Worm (Caenorhabditis elegans) whole organism, L4 larva: ENCODE data around the gene B0280.2.
A peak's percentile ranks its signal among the peaks of the same experiment; 100 is the strongest.

Experiments
- D1046.2 ChIP-seq: fragments of 200-800 bp; sonication (Bioruptor generic); IDR thresholded peaks from 2 replicates; pipeline ENCODE4 v1.3.6; 2022; ENCODE audit warnings: missing genetic modification characterization, missing compliant biosample characterization
- F10B5.3 ChIP-seq: sonication (generic microtip); optimal IDR thresholded peaks from 2 replicates; lab custom pipeline; 2016; ENCODE audit warnings: mild to moderate bottlenecking, missing genetic modification characterization, missing compliant biosample characterization
- F26F4.8 ChIP-seq: fragments of 200-800 bp; sonication (Bioruptor generic); conservative IDR thresholded peaks from 2 replicates; pipeline ENCODE4 v1.3.6; 2022; ENCODE audit warnings: missing genetic modification characterization, missing compliant biosample characterization
- R02D3.7 ChIP-seq: fragments of 150-350 bp; sonication (generic microtip); optimal IDR thresholded peaks from 3 replicates; lab custom pipeline; 2014; ENCODE audit warnings: missing biosample characterization, missing genetic modification characterization
- T26A8.4 ChIP-seq: fragments of 200-800 bp; sonication (Bioruptor generic); IDR thresholded peaks from 2 replicates; pipeline ENCODE4 v1.3.6; 2022; ENCODE audit warnings: missing genetic modification characterization, missing compliant biosample characterization
- Y5F2A.4 ChIP-seq: fragments of 200-800 bp; sonication (Bioruptor generic); optimal IDR thresholded peaks from 2 replicates; lab custom pipeline; 2018; ENCODE audit warnings: mild to moderate bottlenecking, missing genetic modification characterization, missing compliant biosample characterization
- Y75B8A.6 ChIP-seq: fragments of 200-800 bp; sonication (Bioruptor generic); IDR thresholded peaks from 2 replicates; pipeline ENCODE4 v1.3.6; 2022; ENCODE audit warnings: missing genetic modification reagents, missing genetic modification characterization, missing compliant biosample characterization
- aha-1 ChIP-seq: fragments of 150-350 bp; peaks from one replicate; lab custom pipeline; 2014; ENCODE audit warnings: missing biosample characterization, missing genetic modification characterization
- aly-2 ChIP-seq: sonication (generic microtip); optimal IDR thresholded peaks from 2 replicates; lab custom pipeline; 2018; ENCODE audit warnings: missing biosample characterization, missing genetic modification characterization
- ceh-28 ChIP-seq: fragments of 150-350 bp; optimal IDR thresholded peaks from 2 replicates; lab custom pipeline; 2014; ENCODE audit warnings: missing biosample characterization, missing genetic modification reagents, missing genetic modification characterization
- ceh-62 ChIP-seq: sonication (generic microtip); optimal IDR thresholded peaks from 2 replicates; lab custom pipeline; 2017; ENCODE audit warnings: missing biosample characterization, missing genetic modification characterization
- ceh-82 ChIP-seq: sonication (generic microtip); optimal IDR thresholded peaks from 2 replicates; lab custom pipeline; 2017; ENCODE audit warnings: missing biosample characterization, missing genetic modification characterization
- cey-2 ChIP-seq: sonication (generic microtip); optimal IDR thresholded peaks from 3 replicates; lab custom pipeline; 2017; ENCODE audit warnings: missing genetic modification characterization, mild to moderate bottlenecking, missing compliant biosample characterization, antibody characterized with exemption, borderline replicate concordance; ENCODE audit not compliant: insufficient read depth
- daf-12 ChIP-seq: fragments of 150-350 bp; optimal IDR thresholded peaks from 2 replicates; lab custom pipeline; 2014; ENCODE audit warnings: missing biosample characterization, missing genetic modification reagents, missing genetic modification characterization
- dmd-6 ChIP-seq: fragments of 200-800 bp; sonication (Bioruptor generic); IDR thresholded peaks from 2 replicates; pipeline ENCODE4 v1.3.6; 2022; ENCODE audit warnings: missing genetic modification reagents, missing genetic modification characterization, missing compliant biosample characterization
- dmd-8 ChIP-seq: fragments of 200-800 bp; sonication (Bioruptor generic); IDR thresholded peaks from 2 replicates; pipeline ENCODE4 v1.3.6; 2022; ENCODE audit warnings: missing genetic modification characterization, missing compliant biosample characterization
- dpl-1 ChIP-seq: fragments of 150-350 bp; optimal IDR thresholded peaks from 2 replicates; lab custom pipeline; 2014; ENCODE audit warnings: missing biosample characterization, missing genetic modification reagents, missing genetic modification characterization
- duxl-1 ChIP-seq: sonication (generic microtip); optimal IDR thresholded peaks from 2 replicates; lab custom pipeline; 2016; ENCODE audit warnings: mild to moderate bottlenecking, missing genetic modification characterization, moderate library complexity, missing compliant biosample characterization; ENCODE audit not compliant: poor library complexity
- dve-1 ChIP-seq: sonication (generic microtip); optimal IDR thresholded peaks from 2 replicates; lab custom pipeline; 2017; ENCODE audit warnings: antibody characterized with exemption, mild to moderate bottlenecking, missing genetic modification characterization, missing compliant biosample characterization; ENCODE audit not compliant: insufficient read depth
- egl-43 ChIP-seq: fragments of 200-800 bp; sonication (Bioruptor generic); IDR thresholded peaks from 2 replicates; pipeline ENCODE4 v1.3.6; 2022; ENCODE audit warnings: missing genetic modification reagents, missing genetic modification characterization, missing compliant biosample characterization
- fkh-10 ChIP-seq: fragments of 150-350 bp; optimal IDR thresholded peaks from 2 replicates; lab custom pipeline; 2014; ENCODE audit warnings: missing biosample characterization, missing genetic modification reagents, missing genetic modification characterization
- hif-1 ChIP-seq, 2 experiments: sonication (generic microtip); optimal IDR thresholded peaks; 2 replicates each; lab custom pipeline; 2016 to 2017; ENCODE audit warnings: missing compliant biosample characterization in 2 of 2, missing genetic modification characterization in 2 of 2, missing genetic modification reagents in 2 of 2, missing genotype in 2 of 2, mild to moderate bottlenecking in 1 of 2
- hlh-30 ChIP-seq: sonication (generic microtip); optimal IDR thresholded peaks from 2 replicates; lab custom pipeline; 2017; ENCODE audit warnings: antibody characterized with exemption, mild to moderate bottlenecking, missing genetic modification characterization, missing compliant biosample characterization; ENCODE audit not compliant: insufficient read depth
- hmg-1.1 ChIP-seq: fragments of 200-800 bp; sonication (Bioruptor generic); IDR thresholded peaks from 2 replicates; pipeline ENCODE4 v1.3.6; 2022; ENCODE audit warnings: missing genetic modification reagents, missing genetic modification characterization, missing compliant biosample characterization
- lin-1 ChIP-seq: fragments of 200-800 bp; sonication (Bioruptor generic); IDR thresholded peaks from 2 replicates; pipeline ENCODE4 v1.3.6; 2022; ENCODE audit warnings: missing genetic modification reagents, missing genetic modification characterization, missing compliant biosample characterization
- lin-13 ChIP-seq: fragments of 150-350 bp; optimal IDR thresholded peaks from 2 replicates; lab custom pipeline; 2014; ENCODE audit warnings: missing biosample characterization, missing genetic modification reagents, missing genetic modification characterization
- lin-38 ChIP-seq: fragments of 200-800 bp; sonication (Bioruptor generic); IDR thresholded peaks from 2 replicates; pipeline ENCODE4 v1.3.6; 2022; ENCODE audit warnings: missing genetic modification reagents, missing genetic modification characterization, missing compliant biosample characterization
- lin-39 ChIP-seq: fragments of 150-350 bp; optimal IDR thresholded peaks from 2 replicates; lab custom pipeline; 2014; ENCODE audit warnings: missing biosample characterization, missing genetic modification reagents, missing genetic modification characterization
- lir-3 ChIP-seq: sonication (generic microtip); optimal IDR thresholded peaks from 2 replicates; lab custom pipeline; 2016; ENCODE audit warnings: mild to moderate bottlenecking, missing genetic modification characterization, missing compliant biosample characterization
- lsy-2 ChIP-seq, 2 experiments: fragments of 150-350 bp in 1 of 2; sonication (generic microtip) in 1 of 2; optimal IDR thresholded peaks; 2 replicates each; lab custom pipeline; 2014 to 2017; ENCODE audit warnings: missing biosample characterization in 2 of 2, missing genetic modification characterization in 2 of 2
- madf-5 ChIP-seq, 2 experiments: fragments of 200-800 bp; sonication (Bioruptor generic); IDR thresholded peaks; 2 replicates each; pipeline ENCODE4 v1.3.6; 2022; ENCODE audit warnings: missing compliant biosample characterization in 2 of 2, missing genetic modification characterization in 2 of 2
- madf-9 ChIP-seq: fragments of 200-800 bp; sonication (Bioruptor generic); conservative IDR thresholded peaks from 2 replicates; pipeline ENCODE4 v1.3.6; 2022; ENCODE audit warnings: missing genetic modification reagents, missing genetic modification characterization, missing compliant biosample characterization
- mdl-1 ChIP-seq, 2 experiments: fragments of 150-350 bp in 1 of 2; sonication (generic microtip) in 1 of 2; optimal IDR thresholded peaks; 2 replicates each; lab custom pipeline; 2014 to 2017; ENCODE audit warnings: missing biosample characterization in 2 of 2, missing genetic modification characterization in 2 of 2
- mdt-29 ChIP-seq: fragments of 200-800 bp; sonication (Bioruptor generic); IDR thresholded peaks from 2 replicates; pipeline ENCODE4 v1.3.6; 2022; ENCODE audit warnings: missing genetic modification reagents, missing genetic modification characterization, missing compliant biosample characterization
- mep-1 ChIP-seq: fragments of 150-350 bp; sonication (generic microtip); optimal IDR thresholded peaks from 3 replicates; lab custom pipeline; 2014; ENCODE audit warnings: missing biosample characterization, missing genetic modification characterization
- mes-2 ChIP-seq: sonication (generic microtip); optimal IDR thresholded peaks from 2 replicates; lab custom pipeline; 2016; ENCODE audit warnings: missing genotype, mild to moderate bottlenecking, missing genetic modification characterization, missing compliant biosample characterization; ENCODE audit not compliant: poor library complexity, severe bottlenecking
- mxl-3 ChIP-seq: fragments of 200-800 bp; sonication (Bioruptor generic); optimal IDR thresholded peaks from 2 replicates; lab custom pipeline; 2018; ENCODE audit warnings: mild to moderate bottlenecking, missing genetic modification characterization, missing compliant biosample characterization
- nhr-10 ChIP-seq: fragments of 150-350 bp; optimal IDR thresholded peaks from 2 replicates; lab custom pipeline; 2014; ENCODE audit warnings: missing biosample characterization, missing genetic modification characterization
- nhr-25 ChIP-seq: sonication (generic microtip); optimal IDR thresholded peaks from 2 replicates; lab custom pipeline; 2017; ENCODE audit warnings: missing genetic modification characterization, mild to moderate bottlenecking, missing compliant biosample characterization, antibody characterized with exemption, moderate library complexity, borderline replicate concordance; ENCODE audit not compliant: insufficient read depth
- nhr-41 ChIP-seq: fragments of 200-800 bp; sonication (Bioruptor generic); IDR thresholded peaks from 2 replicates; pipeline ENCODE4 v1.3.6; 2022; ENCODE audit warnings: missing genetic modification reagents, missing genetic modification characterization, missing compliant biosample characterization
- nhr-42 ChIP-seq: fragments of 200-800 bp; sonication (Bioruptor generic); IDR thresholded peaks from 2 replicates; pipeline ENCODE4 v1.3.6; 2022; ENCODE audit warnings: missing genetic modification characterization, missing compliant biosample characterization
- nhr-6 ChIP-seq: fragments of 150-350 bp; optimal IDR thresholded peaks from 2 replicates; lab custom pipeline; 2014; ENCODE audit warnings: missing biosample characterization, missing genetic modification characterization
- nhr-77 ChIP-seq: fragments of 150-350 bp; optimal IDR thresholded peaks from 2 replicates; lab custom pipeline; 2014; ENCODE audit warnings: missing biosample characterization, missing genetic modification characterization
- spr-3 ChIP-seq: fragments of 200-800 bp; sonication (Bioruptor generic); optimal IDR thresholded peaks from 2 replicates; lab custom pipeline; 2018; ENCODE audit warnings: mild to moderate bottlenecking, missing genetic modification characterization, missing compliant biosample characterization
- vab-7 ChIP-seq: fragments of 200-800 bp; sonication (Bioruptor generic); IDR thresholded peaks from 2 replicates; pipeline ENCODE4 v1.3.6; 2022; ENCODE audit warnings: missing genetic modification reagents, missing genetic modification characterization, missing compliant biosample characterization
- zag-1 ChIP-seq: fragments of 150-350 bp; optimal IDR thresholded peaks from 2 replicates; lab custom pipeline; 2014; ENCODE audit warnings: missing biosample characterization, missing genetic modification characterization
- zfp-2 ChIP-seq: sonication (generic microtip); optimal IDR thresholded peaks from 2 replicates; lab custom pipeline; 2016; ENCODE audit warnings: mild to moderate bottlenecking, missing genetic modification characterization, missing compliant biosample characterization
- zfp-3 ChIP-seq: fragments of 200-800 bp; sonication (Bioruptor generic); conservative IDR thresholded peaks from 2 replicates; pipeline ENCODE4 v1.3.6; 2022; ENCODE audit warnings: missing genetic modification reagents, missing genetic modification characterization, missing compliant biosample characterization
- zip-2 ChIP-seq: fragments of 150-350 bp; optimal IDR thresholded peaks from 2 replicates; lab custom pipeline; 2014; ENCODE audit warnings: missing biosample characterization, missing genetic modification characterization
- ztf-11 ChIP-seq: fragments of 150-350 bp; optimal IDR thresholded peaks from 2 replicates; lab custom pipeline; 2014; ENCODE audit warnings: missing biosample characterization, missing genetic modification characterization
- ztf-7 ChIP-seq: fragments of 150-350 bp; optimal IDR thresholded peaks from 2 replicates; lab custom pipeline; 2014; ENCODE audit warnings: missing biosample characterization, missing genetic modification characterization

B0280.2 gene

ce11 chrIII:7155631-7156030, 31.2 kb downstream of the B0280.2 start:
- TF ChIP-seq hlh-30 (tag; lab: Kevin White, UChicago): peak; percentile 98
- TF ChIP-seq mxl-3 (GFP tag; lab: Kevin White, UChicago): peak; percentile 66
- TF ChIP-seq duxl-1 (tag; lab: Kevin White, UChicago): peak; percentile 63
- TF ChIP-seq madf-9: peak; percentile 50; the same call in 1 of the 2 replicates
- TF ChIP-seq fkh-10 (GFP tag; lab: Kevin White, UChicago): peak; percentile 96
- TF ChIP-seq egl-43 (GFP tag; lab: Robert Waterston, UW): peak; percentile 81
- peak; percentile 90 for TF ChIP-seq dmd-6 (GFP tag; lab: Robert Waterston, UW)
- TF ChIP-seq Y5F2A.4 (GFP tag; lab: Kevin White, UChicago): peak; percentile 26
- peak; percentile 59 for TF ChIP-seq zip-2 (tag; lab: Kevin White, UChicago)
- TF ChIP-seq nhr-41 (GFP tag; lab: Robert Waterston, UW): no peak
- TF ChIP-seq aha-1 (tag; lab: Kevin White, UChicago): peak; percentile 93
- TF ChIP-seq ztf-7 (tag; lab: Kevin White, UChicago): no peak
- peak; percentile 54 for TF ChIP-seq zfp-2 (tag; lab: Kevin White, UChicago)
- TF ChIP-seq nhr-77: peak; percentile 34
- TF ChIP-seq lin-1 (GFP tag; lab: Robert Waterston, UW): peak; percentile 95
- TF ChIP-seq lin-39 (tag; lab: Kevin White, UChicago): no peak
- peak; percentile 77 for TF ChIP-seq mdt-29 (GFP tag; lab: Robert Waterston, UW)
- TF ChIP-seq zfp-3 (GFP tag; lab: Robert Waterston, UW): 0 out of 2 replicates have a peak, but pooled peaks have one; percentile 46
- TF ChIP-seq T26A8.4: peak; percentile 89
- TF ChIP-seq hmg-1.1 (GFP tag; lab: Robert Waterston, UW): peak; percentile 95
- TF ChIP-seq aly-2 (tag; lab: Kevin White, UChicago): no peak
- peak; percentile 99 for TF ChIP-seq mdl-1 (tag; optimal IDR thresholded peaks at IDR 0.05; lab: Kevin White, UChicago)
- no peak for TF ChIP-seq ceh-82 (tag; lab: Kevin White, UChicago)
- peak; percentile 88 to 90 for TF ChIP-seq lsy-2 (tag; optimal IDR thresholded peaks at IDR 0.05; lab: Kevin White, UChicago)
- no peak for TF ChIP-seq daf-12 (tag; lab: Kevin White, UChicago)
- no peak for TF ChIP-seq cey-2 (tag; lab: Kevin White, UChicago)
- TF ChIP-seq spr-3 (GFP tag; lab: Kevin White, UChicago): peak; percentile 20
- TF ChIP-seq F10B5.3 (tag; lab: Kevin White, UChicago): no peak
- no peak for TF ChIP-seq lin-13 (GFP tag; lab: Kevin White, UChicago)
- peak; percentile 83 for TF ChIP-seq nhr-25 (tag; lab: Kevin White, UChicago)
- peak; percentile 70; the same call in 1 of the 2 replicates for TF ChIP-seq nhr-42 (GFP tag; lab: Robert Waterston, UW)
- peak; percentile 27 for TF ChIP-seq ceh-28 (tag; lab: Kevin White, UChicago)
- peak; percentile 94 for TF ChIP-seq mep-1 (tag; lab: Kevin White, UChicago)
- peak; percentile 92 for TF ChIP-seq dve-1 (tag; lab: Kevin White, UChicago)
- TF ChIP-seq D1046.2 (GFP tag; lab: Robert Waterston, UW): no peak
- TF ChIP-seq mes-2 (tag; lab: Kevin White, UChicago): peak; percentile 85
- TF ChIP-seq ceh-62 (tag; lab: Kevin White, UChicago): no peak
- peak; percentile 39 for TF ChIP-seq nhr-6 (tag; lab: Kevin White, UChicago)
- TF ChIP-seq madf-5 (GFP tag; IDR thresholded peaks at IDR 0.05; lab: Robert Waterston, UW): no peak
- TF ChIP-seq vab-7 (GFP tag; lab: Robert Waterston, UW): no peak
- TF ChIP-seq zag-1 (tag; lab: Kevin White, UChicago): no peak
- peak; percentile 74 for TF ChIP-seq dpl-1 (GFP tag; lab: Kevin White, UChicago)
- no peak for TF ChIP-seq F26F4.8 (GFP tag; lab: Robert Waterston, UW)
- peak; percentile 75 for TF ChIP-seq nhr-10 (tag; lab: Kevin White, UChicago)
- TF ChIP-seq Y75B8A.6: no peak
- TF ChIP-seq hif-1 (tag; optimal IDR thresholded peaks at IDR 0.05; lab: Kevin White, UChicago): peak; percentile 23 to 82
- TF ChIP-seq dmd-8 (GFP tag; lab: Robert Waterston, UW): no peak
- no peak for TF ChIP-seq R02D3.7 (tag; lab: Kevin White, UChicago)
- peak; percentile 69 for TF ChIP-seq lin-38
- no peak for TF ChIP-seq ztf-11 (tag; lab: Kevin White, UChicago)
- peak; percentile 40 for TF ChIP-seq lir-3 (tag; lab: Kevin White, UChicago)
